Worm (Caenorhabditis elegans) whole organism, early embryonic: ENCODE results near the gene unc-52.

Source experiments
- aly-1 ChIP-seq: sonication (generic microtip); optimal IDR thresholded peaks from 2 replicates; lab custom pipeline; 2016; ENCODE audit warnings: missing genetic modification characterization, missing compliant biosample characterization
- ama-1 ChIP-seq: fragments of 150-350 bp; optimal IDR thresholded peaks from 2 replicates; lab custom pipeline; 2014
- ceh-13 ChIP-seq: fragments of 200-800 bp; sonication (Bioruptor generic); optimal IDR thresholded peaks from 2 replicates; lab custom pipeline; 2018; ENCODE audit warnings: mild to moderate bottlenecking, missing genetic modification characterization, missing compliant biosample characterization
- ets-7 ChIP-seq: sonication (generic microtip); optimal IDR thresholded peaks from 2 replicates; lab custom pipeline; 2016; ENCODE audit warnings: missing genotype, missing genetic modification characterization, missing compliant biosample characterization
- flt-1 ChIP-seq: fragments of 200-800 bp; sonication (Bioruptor generic); IDR thresholded peaks from 2 replicates; pipeline ENCODE4 v1.3.6; 2022; ENCODE audit warnings: missing genetic modification characterization, missing compliant biosample characterization
- hmbx-1 ChIP-seq: sonication (generic microtip); optimal IDR thresholded peaks from 2 replicates; lab custom pipeline; 2016; ENCODE audit warnings: mild to moderate bottlenecking, missing genetic modification characterization, missing compliant biosample characterization
- tbx-37 ChIP-seq: fragments of 200-800 bp; sonication (Bioruptor generic); conservative IDR thresholded peaks from 2 replicates; pipeline ENCODE4 v1.3.6; 2022; ENCODE audit warnings: missing genetic modification reagents, missing genetic modification characterization, missing compliant biosample characterization
- tra-4 ChIP-seq: sonication (generic microtip); optimal IDR thresholded peaks from 2 replicates; lab custom pipeline; 2017; ENCODE audit warnings: missing genetic modification characterization, missing compliant biosample characterization

DNA sequence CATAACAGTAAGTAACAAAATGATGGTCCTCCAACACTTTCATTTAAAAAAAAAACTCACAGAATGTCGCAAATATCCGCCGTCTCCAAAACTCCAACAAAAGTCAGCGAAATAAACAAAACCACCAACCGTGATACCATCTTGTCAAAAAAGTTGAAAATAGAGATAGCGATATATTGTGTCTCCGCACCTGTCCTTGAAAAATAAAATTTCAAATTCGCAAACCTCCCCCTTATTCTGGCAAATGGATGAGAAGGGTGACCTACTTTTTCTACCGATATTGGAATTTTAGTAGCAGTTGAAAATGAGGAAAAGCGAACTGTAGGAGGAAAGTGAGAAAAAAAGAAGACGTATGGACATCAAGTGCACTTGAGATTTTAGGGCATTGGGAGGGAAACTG is 78.8 kb downstream of the unc-52 start, which contains the start of gene F19H8.2:
- TF ChIP-seq tra-4 (tag; lab: Kevin White, UChicago) (no peak), hmbx-1 (tag; lab: Kevin White, UChicago) (no peak), aly-1 (tag; lab: Kevin White, UChicago) (no peak), tbx-37 (no peak), ceh-13 (no peak), ama-1 (lab: Kevin White, UChicago) (no peak), ets-7 (no peak), flt-1 (GFP tag; lab: Robert Waterston, UW) (no peak)
